Fruit fly (Drosophila melanogaster) whole organism, embryonic: ENCODE results near the gene CG31807.

Experiments
- ATbp ChIP-seq: fragments of 200-800 bp; sonication (Bioruptor generic); optimal IDR thresholded peaks from 2 replicates; lab custom pipeline; 2017; ENCODE audit warnings: missing biosample characterization, mild to moderate bottlenecking, missing genetic modification characterization, missing genetic modification reagents
- Abd-B ChIP-seq: fragments of 200-800 bp; sonication (Bioruptor generic); optimal IDR thresholded peaks from 2 replicates; lab custom pipeline; 2018; ENCODE audit warnings: missing biosample characterization, mild to moderate bottlenecking, missing genetic modification characterization, moderate library complexity
- Bdp1 ChIP-seq: fragments of 200-800 bp; sonication (Bioruptor generic); optimal IDR thresholded peaks from 3 replicates; lab custom pipeline; 2016; ENCODE audit warnings: missing biosample characterization, missing genetic modification characterization
- CG10209 ChIP-seq: fragments of 200-800 bp; sonication (Bioruptor generic); optimal IDR thresholded peaks from 3 replicates; lab custom pipeline; 2017; ENCODE audit warnings: missing biosample characterization, mild to moderate bottlenecking, missing genetic modification characterization, missing genetic modification reagents
- CG10654 ChIP-seq: fragments of 200-800 bp; sonication (Bioruptor generic); optimal IDR thresholded peaks from 2 replicates; lab custom pipeline; 2016; ENCODE audit warnings: missing biosample characterization, missing genetic modification characterization
- CG11723 ChIP-seq: fragments of 200-800 bp; sonication (Bioruptor generic); optimal IDR thresholded peaks from 2 replicates; lab custom pipeline; 2017; ENCODE audit warnings: missing biosample characterization, mild to moderate bottlenecking, missing genetic modification characterization
- CG12219 ChIP-seq: fragments of 200-800 bp; sonication (Bioruptor generic); optimal IDR thresholded peaks from 3 replicates; lab custom pipeline; 2018; ENCODE audit warnings: missing biosample characterization, mild to moderate bottlenecking, missing genetic modification characterization
- CG15601 ChIP-seq: fragments of 200-800 bp; sonication (Bioruptor generic); optimal IDR thresholded peaks from 3 replicates; lab custom pipeline; 2019; ENCODE audit warnings: missing biosample characterization, mild to moderate bottlenecking, missing genetic modification characterization, moderate library complexity
- CG2120 ChIP-seq: fragments of 200-800 bp; sonication (Bioruptor generic); optimal IDR thresholded peaks from 3 replicates; lab custom pipeline; 2016; ENCODE audit warnings: missing biosample characterization, missing genetic modification characterization
- CG31365 ChIP-seq: fragments of 200-800 bp; sonication (Bioruptor generic); optimal IDR thresholded peaks from 2 replicates; lab custom pipeline; 2018; ENCODE audit warnings: missing biosample characterization, mild to moderate bottlenecking, missing genetic modification characterization
- CG31388 ChIP-seq: fragments of 200-800 bp; sonication (Bioruptor generic); optimal IDR thresholded peaks from 2 replicates; lab custom pipeline; 2016; ENCODE audit warnings: missing biosample characterization, missing genetic modification characterization
- CG3838 ChIP-seq: fragments of 200-800 bp; sonication (Bioruptor generic); optimal IDR thresholded peaks from 3 replicates; lab custom pipeline; 2016; ENCODE audit warnings: missing biosample characterization, missing genetic modification characterization
- CG5180 ChIP-seq: fragments of 200-800 bp; sonication (Bioruptor generic); optimal IDR thresholded peaks from 3 replicates; lab custom pipeline; 2017; ENCODE audit warnings: missing biosample characterization, missing genetic modification characterization, mild to moderate bottlenecking, moderate library complexity, missing genetic modification reagents
- CG6654 ChIP-seq: fragments of 200-800 bp; sonication (Bioruptor generic); optimal IDR thresholded peaks from 2 replicates; lab custom pipeline; 2017; ENCODE audit warnings: missing biosample characterization, mild to moderate bottlenecking, missing genetic modification characterization
- CG8388 ChIP-seq: fragments of 200-800 bp; sonication (Bioruptor generic); optimal IDR thresholded peaks from 2 replicates; lab custom pipeline; 2019; ENCODE audit warnings: missing biosample characterization, mild to moderate bottlenecking, missing genetic modification characterization, moderate library complexity
- CTCF ChIP-seq: fragments of 200-800 bp; sonication (Bioruptor generic); optimal IDR thresholded peaks from 2 replicates; lab custom pipeline; 2017; ENCODE audit warnings: missing biosample characterization, mild to moderate bottlenecking, missing genetic modification characterization, moderate library complexity
- CoRest ChIP-seq: fragments of 200-800 bp; sonication (Bioruptor generic); optimal IDR thresholded peaks from 3 replicates; lab custom pipeline; 2018; ENCODE audit warnings: missing biosample characterization, mild to moderate bottlenecking, missing genetic modification characterization, moderate library complexity
- CrebB ChIP-seq: fragments of 200-800 bp; sonication (Bioruptor generic); optimal IDR thresholded peaks from 3 replicates; lab custom pipeline; 2018; ENCODE audit warnings: missing biosample characterization, mild to moderate bottlenecking, missing genetic modification characterization
- D19A ChIP-seq: fragments of 200-800 bp; optimal IDR thresholded peaks from 3 replicates; lab custom pipeline; 2019; ENCODE audit warnings: missing biosample characterization, mild to moderate bottlenecking, missing genetic modification characterization, moderate library complexity
- Dad ChIP-seq: fragments of 200-800 bp; sonication (Bioruptor generic); optimal IDR thresholded peaks from 3 replicates; lab custom pipeline; 2016; ENCODE audit warnings: missing biosample characterization, missing genetic modification characterization
- Fer3 ChIP-seq: fragments of 200-800 bp; sonication (Bioruptor generic); optimal IDR thresholded peaks from 2 replicates; lab custom pipeline; 2018; ENCODE audit warnings: missing biosample characterization, mild to moderate bottlenecking, missing genetic modification characterization, moderate library complexity
- H2.0 ChIP-seq: fragments of 200-800 bp; sonication (Bioruptor generic); IDR thresholded peaks from 2 replicates; pipeline ENCODE4 v1.3.6; 2022; ENCODE audit warnings: missing biosample characterization, missing genetic modification characterization
- HLH3B ChIP-seq: fragments of 200-800 bp; sonication (Bioruptor generic); IDR thresholded peaks from 2 replicates; pipeline ENCODE4 v1.3.6; 2022; ENCODE audit warnings: missing biosample characterization, missing genetic modification characterization
- HLH4C ChIP-seq: fragments of 200-800 bp; sonication (Bioruptor generic); IDR thresholded peaks from 3 replicates; pipeline ENCODE4 v1.3.6; 2022; ENCODE audit warnings: missing biosample characterization, missing genetic modification characterization; ENCODE audit not compliant: partially characterized antibody
- Lhr ChIP-seq: fragments of 200-800 bp; sonication (Bioruptor generic); optimal IDR thresholded peaks from 3 replicates; lab custom pipeline; 2017; ENCODE audit warnings: mild to moderate bottlenecking, missing biosample characterization, missing genetic modification reagents, missing genetic modification characterization
- Mrtf ChIP-seq: fragments of 200-800 bp; sonication (Bioruptor generic); IDR thresholded peaks from 3 replicates; pipeline ENCODE4 v1.3.6; 2022; ENCODE audit warnings: missing biosample characterization, missing genetic modification characterization
- NC2β ChIP-seq: fragments of 200-800 bp; sonication (Bioruptor generic); optimal IDR thresholded peaks from 2 replicates; lab custom pipeline; 2016; ENCODE audit warnings: missing biosample characterization, missing genetic modification characterization
- Neu2 ChIP-seq: fragments of 200-800 bp; sonication (Bioruptor generic); optimal IDR thresholded peaks from 3 replicates; lab custom pipeline; 2016; ENCODE audit warnings: missing biosample characterization, missing genetic modification characterization, borderline replicate concordance
- Nf-YA ChIP-seq: fragments of 200-800 bp; sonication (Bioruptor generic); IDR thresholded peaks from 2 replicates; pipeline ENCODE4 v1.3.6; 2022; ENCODE audit warnings: missing biosample characterization, missing genetic modification characterization
- Nf-YC ChIP-seq: fragments of 200-800 bp; optimal IDR thresholded peaks from 3 replicates; lab custom pipeline; 2019; ENCODE audit warnings: missing biosample characterization, mild to moderate bottlenecking, missing genetic modification characterization, moderate library complexity
- Oaz ChIP-seq: fragments of 200-800 bp; sonication (Bioruptor generic); IDR thresholded peaks from 2 replicates; pipeline ENCODE4 v1.3.6; 2022; ENCODE audit warnings: missing biosample characterization, missing genetic modification characterization
- Rfx ChIP-seq: fragments of 200-800 bp; sonication (Bioruptor generic); IDR thresholded peaks from 2 replicates; pipeline ENCODE4 v1.3.6; 2022; ENCODE audit warnings: missing biosample characterization, missing genetic modification characterization
- Rx ChIP-seq: fragments of 200-800 bp; sonication (Bioruptor generic); IDR thresholded peaks from 2 replicates; pipeline ENCODE4 v1.3.6; 2022; ENCODE audit warnings: missing biosample characterization, missing genetic modification characterization
- ato ChIP-seq: fragments of 200-800 bp; sonication (Bioruptor generic); IDR thresholded peaks from 2 replicates; pipeline ENCODE4 v1.3.6; 2022; ENCODE audit warnings: missing biosample characterization, missing genetic modification characterization; ENCODE audit not compliant: partially characterized antibody
- cato ChIP-seq: fragments of 200-800 bp; sonication (Bioruptor generic); optimal IDR thresholded peaks from 2 replicates; lab custom pipeline; 2016; ENCODE audit warnings: missing biosample characterization, missing genetic modification characterization, borderline replicate concordance
- caup ChIP-seq: fragments of 200-800 bp; sonication (Bioruptor generic); optimal IDR thresholded peaks from 3 replicates; lab custom pipeline; 2017; ENCODE audit warnings: missing biosample characterization, mild to moderate bottlenecking, missing genetic modification characterization, moderate library complexity; ENCODE audit not compliant: severe bottlenecking
- corto ChIP-seq: fragments of 200-800 bp; sonication (Bioruptor generic); optimal IDR thresholded peaks from 2 replicates; lab custom pipeline; 2016; ENCODE audit warnings: missing biosample characterization, mild to moderate bottlenecking, missing genetic modification characterization, moderate library complexity
- exex ChIP-seq: fragments of 200-800 bp; sonication (Bioruptor generic); optimal IDR thresholded peaks from 4 replicates; lab custom pipeline; 2018; ENCODE audit warnings: missing biosample characterization, mild to moderate bottlenecking, missing genetic modification characterization, moderate library complexity
- fu2 ChIP-seq: fragments of 200-800 bp; sonication (Bioruptor generic); optimal IDR thresholded peaks from 2 replicates; lab custom pipeline; 2016; ENCODE audit warnings: missing biosample characterization, missing genetic modification characterization
- gcm2 ChIP-seq: fragments of 200-800 bp; sonication (Bioruptor generic); optimal IDR thresholded peaks from 2 replicates; lab custom pipeline; 2016; ENCODE audit warnings: missing biosample characterization, missing genetic modification characterization
- grn ChIP-seq: fragments of 200-800 bp; sonication (Bioruptor generic); optimal IDR thresholded peaks from 3 replicates; lab custom pipeline; 2017; ENCODE audit warnings: missing biosample characterization, missing genetic modification characterization
- ham ChIP-seq: fragments of 200-800 bp; sonication (Bioruptor generic); IDR thresholded peaks from 2 replicates; pipeline ENCODE4 v1.3.6; 2022; ENCODE audit warnings: missing biosample characterization, missing genetic modification characterization
- ind ChIP-seq: fragments of 200-800 bp; sonication (Bioruptor generic); optimal IDR thresholded peaks from 3 replicates; lab custom pipeline; 2016; ENCODE audit warnings: missing biosample characterization, missing genetic modification characterization
- lov ChIP-seq, 2 experiments: fragments of 200-800 bp in 1 of 2; fragments of >200 bp in 1 of 2; sonication (Bioruptor generic) in 1 of 2; IDR thresholded peaks in 1 of 2; optimal IDR thresholded peaks in 1 of 2; 2 replicates in 1 of 2; 3 replicates in 1 of 2; pipeline versions ENCODE4 v1.3.6 to Lab custom; 2017 to 2022; ENCODE audit warnings: missing biosample characterization in 1 of 2, missing genetic modification characterization in 1 of 2
- pb ChIP-seq: fragments of 200-800 bp; sonication (Bioruptor generic); optimal IDR thresholded peaks from 3 replicates; lab custom pipeline; 2016; ENCODE audit warnings: missing biosample characterization, missing genetic modification characterization
- phol ChIP-seq: fragments of 200-800 bp; sonication (Bioruptor generic); optimal IDR thresholded peaks from 3 replicates; lab custom pipeline; 2018; ENCODE audit warnings: missing biosample characterization, mild to moderate bottlenecking, missing genetic modification characterization, moderate library complexity
- ranshi ChIP-seq: fragments of 200-800 bp; sonication (Bioruptor generic); IDR thresholded peaks from 2 replicates; pipeline ENCODE4 v1.3.6; 2022; ENCODE audit warnings: missing biosample characterization, missing genetic modification characterization
- ro ChIP-seq: fragments of 200-800 bp; sonication (Bioruptor generic); IDR thresholded peaks from 2 replicates; pipeline ENCODE4 v1.3.6; 2022; ENCODE audit warnings: missing biosample characterization, missing genetic modification characterization
- slp2 ChIP-seq: fragments of 200-800 bp; sonication (Bioruptor generic); optimal IDR thresholded peaks from 2 replicates; lab custom pipeline; 2016; ENCODE audit warnings: missing biosample characterization, missing genetic modification characterization
- sob ChIP-seq: fragments of 200-800 bp; sonication (Bioruptor generic); IDR thresholded peaks from 2 replicates; pipeline ENCODE4 v1.3.6; 2022; ENCODE audit warnings: missing biosample characterization, missing genetic modification characterization
- tio ChIP-seq: fragments of 200-800 bp; sonication (Bioruptor generic); optimal IDR thresholded peaks from 2 replicates; lab custom pipeline; 2017; ENCODE audit warnings: missing biosample characterization, missing genetic modification characterization, inconsistent platforms

The CG31807 gene

dm6 chr2L:16703753-16704152 lies 19.9 kb upstream of the CG31807 start (continued):
- TF ChIP-seq caup (GFP tag; lab: Kevin White, UChicago) (peak; percentile 47), CrebB (tag; lab: Kevin White, UChicago) (peak; percentile 38), cato (GFP tag; lab: Kevin White, UChicago) (no peak), Fer3 (tag; lab: Kevin White, UChicago) (no peak), CG10654 (no peak), Rx (no peak), fu2 (GFP tag; lab: Kevin White, UChicago) (peak; percentile 30), Dad (GFP tag; lab: Kevin White, UChicago) (peak; percentile 40), pb (GFP tag; lab: Kevin White, UChicago) (no peak), Rfx (no peak), Lhr (GFP tag; lab: Kevin White, UChicago) (no peak), corto (no peak), NC2β (GFP tag; lab: Kevin White, UChicago) (peak; percentile 15), CG11723 (GFP tag; lab: Kevin White, UChicago) (no peak), CoRest (peak; percentile 70), D19A (no peak), Oaz (no peak), HLH4C (GFP tag; lab: Robert Waterston, UW) (no peak; the same call in 2 of the 3 replicates), Nf-YA (GFP tag; lab: Robert Waterston, UW) (no peak), gcm2 (GFP tag; lab: Kevin White, UChicago) (no peak), H2.0 (GFP tag; lab: Robert Waterston, UW) (no peak), ind (GFP tag; lab: Kevin White, UChicago) (no peak), ato (GFP tag; lab: Robert Waterston, UW) (no peak), grn (GFP tag; lab: Kevin White, UChicago) (no peak), CG31388 (GFP tag; lab: Kevin White, UChicago) (peak; percentile 34), CG6654 (GFP tag; lab: Kevin White, UChicago) (no peak), CG3838 (GFP tag; lab: Kevin White, UChicago) (no peak), lov (optimal IDR thresholded peaks at IDR 0.05; lab: Kevin White, UChicago) (no peak), lov (GFP tag; IDR thresholded peaks at IDR 0.05; lab: Robert Waterston, UW) (no peak), HLH3B (GFP tag; lab: Robert Waterston, UW) (peak; percentile 25; the same call in 1 of the 2 replicates), CG31365 (tag; lab: Kevin White, UChicago) (no peak), ATbp (GFP tag; lab: Kevin White, UChicago) (no peak), exex (no peak), CG15601 (tag; lab: Kevin White, UChicago) (peak; percentile 7), sob (GFP tag; lab: Robert Waterston, UW) (peak; percentile 55; the same call in 1 of the 2 replicates), tio (peak; percentile 49), ro (no peak), Mrtf (GFP tag; lab: Robert Waterston, UW) (no peak), CG5180 (GFP tag; lab: Kevin White, UChicago) (no peak), CG10209 (GFP tag; lab: Kevin White, UChicago) (peak; percentile 35), Nf-YC (tag; lab: Kevin White, UChicago) (no peak), CG2120 (GFP tag; lab: Kevin White, UChicago) (peak; percentile 77), CTCF (no peak), CG8388 (no peak), ham (GFP tag; lab: Robert Waterston, UW) (no peak), Neu2 (peak; percentile 74), Abd-B (GFP tag; lab: Kevin White, UChicago) (no peak), slp2 (GFP tag; lab: Kevin White, UChicago) (no peak), ranshi (GFP tag; lab: Robert Waterston, UW) (peak; percentile 61; the same call in 1 of the 2 replicates), Bdp1 (GFP tag; lab: Kevin White, UChicago) (no peak), CG12219 (peak; percentile 3), phol (tag; lab: Kevin White, UChicago) (no peak)
